Worm (Caenorhabditis elegans) whole organism, L3 larva: Measurements from ENCODE around the gene ttr-45.

Source experiments
- R02D3.7 ChIP-seq: fragments of 150-350 bp; optimal IDR thresholded peaks from 2 replicates; lab custom pipeline; 2014; ENCODE audit warnings: missing biosample characterization, missing genetic modification characterization
- aly-2 ChIP-seq: fragments of 150-350 bp; optimal IDR thresholded peaks from 2 replicates; lab custom pipeline; 2014; ENCODE audit warnings: missing biosample characterization, missing genetic modification characterization
- ama-1 ChIP-seq: fragments of 150-350 bp; optimal IDR thresholded peaks from 2 replicates; lab custom pipeline; 2018
- ceh-28 ChIP-seq: fragments of 150-350 bp; optimal IDR thresholded peaks from 2 replicates; lab custom pipeline; 2014; ENCODE audit warnings: missing biosample characterization, missing genetic modification reagents, missing genetic modification characterization
- ceh-82 ChIP-seq: fragments of 150-350 bp; optimal IDR thresholded peaks from 2 replicates; lab custom pipeline; 2014; ENCODE audit warnings: missing biosample characterization, missing genetic modification characterization
- ceh-9 ChIP-seq: sonication (generic microtip); optimal IDR thresholded peaks from 2 replicates; lab custom pipeline; 2018; ENCODE audit warnings: missing biosample characterization, missing genetic modification characterization
- daf-12 ChIP-seq: fragments of 150-350 bp; optimal IDR thresholded peaks from 2 replicates; lab custom pipeline; 2014; ENCODE audit warnings: missing biosample characterization, missing genetic modification reagents, missing genetic modification characterization
- egl-5 ChIP-seq: fragments of 150-350 bp; optimal IDR thresholded peaks from 2 replicates; lab custom pipeline; 2017; ENCODE audit warnings: missing biosample characterization, missing genetic modification reagents, missing genetic modification characterization, inconsistent platforms
- elt-1 ChIP-seq: fragments of 150-350 bp; optimal IDR thresholded peaks from 2 replicates; lab custom pipeline; 2014; ENCODE audit warnings: missing biosample characterization, missing genetic modification characterization
- elt-2 ChIP-seq: sonication (generic microtip); optimal IDR thresholded peaks from 2 replicates; lab custom pipeline; 2016; ENCODE audit warnings: missing genetic modification reagents, mild to moderate bottlenecking, missing genetic modification characterization, missing compliant biosample characterization
- elt-3 ChIP-seq, 3 experiments: fragments of 150-350 bp in 1 of 3; sonication (generic microtip) in 2 of 3; optimal IDR thresholded peaks; 2 replicates in 2 of 3; 4 replicates in 1 of 3; lab custom pipeline; 2014 to 2017; ENCODE audit warnings: missing biosample characterization in 3 of 3, missing genetic modification characterization in 3 of 3
- fkh-10 ChIP-seq: sonication (generic microtip); optimal IDR thresholded peaks from 2 replicates; lab custom pipeline; 2017; ENCODE audit warnings: missing biosample characterization, missing genetic modification reagents, missing genetic modification characterization
- fkh-2 ChIP-seq: fragments of 150-350 bp; optimal IDR thresholded peaks from 2 replicates; lab custom pipeline; 2014; ENCODE audit warnings: missing biosample characterization, missing genetic modification reagents, missing genetic modification characterization
- fos-1 ChIP-seq: fragments of 150-350 bp; optimal IDR thresholded peaks from 2 replicates; lab custom pipeline; 2014; ENCODE audit warnings: missing biosample characterization, missing genetic modification characterization
- jun-1 ChIP-seq: fragments of 150-350 bp; optimal IDR thresholded peaks from 2 replicates; lab custom pipeline; 2014; ENCODE audit warnings: missing biosample characterization, missing genetic modification reagents, missing genetic modification characterization
- lin-15B ChIP-seq: fragments of 150-350 bp; optimal IDR thresholded peaks from 2 replicates; lab custom pipeline; 2014; ENCODE audit warnings: missing biosample characterization, missing genetic modification characterization
- lin-39 ChIP-seq: fragments of 150-350 bp; optimal IDR thresholded peaks from 2 replicates; lab custom pipeline; 2018; ENCODE audit warnings: missing biosample characterization, missing genetic modification reagents, missing genetic modification characterization
- lsy-12 ChIP-seq: sonication (generic microtip); optimal IDR thresholded peaks from 2 replicates; lab custom pipeline; 2016; ENCODE audit warnings: mild to moderate bottlenecking, missing genetic modification characterization, missing compliant biosample characterization
- mdl-1 ChIP-seq: fragments of 150-350 bp; optimal IDR thresholded peaks from 2 replicates; lab custom pipeline; 2014; ENCODE audit warnings: missing biosample characterization, missing genetic modification characterization
- mml-1 ChIP-seq: fragments of 150-350 bp; sonication (generic microtip); optimal IDR thresholded peaks from 3 replicates; lab custom pipeline; 2014; ENCODE audit warnings: missing biosample characterization, missing genetic modification characterization
- nfya-1 ChIP-seq: sonication (generic microtip); optimal IDR thresholded peaks from 2 replicates; lab custom pipeline; 2017; ENCODE audit warnings: missing genetic modification characterization, mild to moderate bottlenecking, missing compliant biosample characterization, antibody characterized with exemption, moderate library complexity; ENCODE audit not compliant: insufficient read depth
- nhr-12 ChIP-seq: fragments of 150-350 bp; optimal IDR thresholded peaks from 2 replicates; lab custom pipeline; 2014; ENCODE audit warnings: missing biosample characterization, missing genetic modification characterization
- nhr-23 ChIP-seq: fragments of 150-350 bp; optimal IDR thresholded peaks from 2 replicates; lab custom pipeline; 2014; ENCODE audit warnings: missing biosample characterization, missing genetic modification reagents, missing genetic modification characterization
- nhr-25 ChIP-seq: sonication (generic microtip); optimal IDR thresholded peaks from 2 replicates; lab custom pipeline; 2017; ENCODE audit warnings: missing biosample characterization, missing genetic modification characterization
- nhr-28 ChIP-seq: fragments of 150-350 bp; optimal IDR thresholded peaks from 2 replicates; lab custom pipeline; 2014; ENCODE audit warnings: missing biosample characterization, missing genetic modification characterization
- nhr-67 ChIP-seq: fragments of 150-350 bp; optimal IDR thresholded peaks from 2 replicates; lab custom pipeline; 2014; ENCODE audit warnings: missing biosample characterization, missing genetic modification characterization
- nhr-76 ChIP-seq: fragments of 150-350 bp; sonication (generic microtip); optimal IDR thresholded peaks from 5 replicates; lab custom pipeline; 2014; ENCODE audit warnings: missing biosample characterization, missing genetic modification characterization
- nhr-77 ChIP-seq: fragments of 150-350 bp; optimal IDR thresholded peaks from 2 replicates; lab custom pipeline; 2014; ENCODE audit warnings: missing biosample characterization, missing genetic modification characterization
- pqm-1 ChIP-seq: fragments of 150-350 bp; optimal IDR thresholded peaks from 2 replicates; lab custom pipeline; 2017; ENCODE audit warnings: missing biosample characterization, missing genetic modification characterization, inconsistent platforms
- sea-2 ChIP-seq: fragments of 150-350 bp; sonication (generic microtip); optimal IDR thresholded peaks from 4 replicates; lab custom pipeline; 2014; ENCODE audit warnings: missing biosample characterization, missing genetic modification reagents, missing genetic modification characterization
- skn-1 ChIP-seq: fragments of 150-350 bp; optimal IDR thresholded peaks from 2 replicates; lab custom pipeline; 2014; ENCODE audit warnings: missing biosample characterization, missing genetic modification characterization
- snpc-4 ChIP-seq: fragments of 150-350 bp; optimal IDR thresholded peaks from 2 replicates; lab custom pipeline; 2014; ENCODE audit warnings: missing biosample characterization, missing genetic modification characterization
- tbx-2 ChIP-seq: sonication (generic microtip); optimal IDR thresholded peaks from 2 replicates; lab custom pipeline; 2016; ENCODE audit warnings: mild to moderate bottlenecking, missing genetic modification characterization, missing compliant biosample characterization
- unc-39 ChIP-seq: sonication (generic microtip); optimal IDR thresholded peaks from 4 replicates; lab custom pipeline; 2017; ENCODE audit warnings: missing biosample characterization, missing genetic modification characterization
- unc-62 ChIP-seq: fragments of 150-350 bp; sonication (generic microtip); optimal IDR thresholded peaks from 4 replicates; lab custom pipeline; 2014; ENCODE audit warnings: missing biosample characterization, missing genetic modification reagents, missing genetic modification characterization

Gene ttr-45

ce11 chrIV:13244024-13244423, 10.0 kb upstream of the ttr-45 start, which contains the start of gene cox-11:
Gene cox-11 (plus strand): TSS chrIV:13244324.
- no peak for TF ChIP-seq lin-39 (tag; lab: Kevin White, UChicago)
- TF ChIP-seq lin-15B (tag; lab: Kevin White, UChicago): no peak
- TF ChIP-seq ama-1: no peak
- no peak for TF ChIP-seq ceh-82 (tag; lab: Kevin White, UChicago)
- no peak for TF ChIP-seq nhr-25 (tag; lab: Kevin White, UChicago)
- no peak for TF ChIP-seq nhr-23 (tag; lab: Kevin White, UChicago)
- TF ChIP-seq R02D3.7 (tag; lab: Kevin White, UChicago): no peak
- no peak for TF ChIP-seq ceh-9 (tag; lab: Kevin White, UChicago)
- no peak for TF ChIP-seq nfya-1
- TF ChIP-seq, all 47 proteins: peak for 0

- no peak for TF ChIP-seq nhr-12
- no peak for TF ChIP-seq fkh-2 (tag; lab: Kevin White, UChicago)
- TF ChIP-seq tbx-2 (tag; lab: Kevin White, UChicago): no peak
- no peak for TF ChIP-seq mdl-1 (tag; lab: Kevin White, UChicago)
- TF ChIP-seq lin-39 (tag; lab: Kevin White, UChicago): no peak
- TF ChIP-seq ceh-28 (tag; lab: Kevin White, UChicago): no peak
- no peak for TF ChIP-seq fkh-10 (GFP tag; lab: Kevin White, UChicago)
- no peak for TF ChIP-seq lsy-12 (tag; lab: Kevin White, UChicago)
- no peak for TF ChIP-seq nhr-28 (tag; lab: Kevin White, UChicago)
- no peak for TF ChIP-seq egl-5
- TF ChIP-seq, all 47 proteins: peak for 0
Measured at ce11 chrIV:13246961-13247360, 7.1 kb upstream of the ttr-45 start, which contains the start of gene JC8.7. Gene JC8.7 (plus strand): TSS chrIV:13247261.

- no peak for TF ChIP-seq nhr-23 (tag; lab: Kevin White, UChicago)
- TF ChIP-seq nhr-28 (tag; lab: Kevin White, UChicago): no peak
- TF ChIP-seq nfya-1: no peak
- TF ChIP-seq nhr-76 (tag; lab: Kevin White, UChicago): no peak
- TF ChIP-seq elt-1 (tag; lab: Kevin White, UChicago): no peak
- TF ChIP-seq jun-1 (tag; lab: Kevin White, UChicago): no peak
- no peak for TF ChIP-seq skn-1 (tag; lab: Kevin White, UChicago)
- TF ChIP-seq snpc-4: no peak
- TF ChIP-seq lsy-12 (tag; lab: Kevin White, UChicago): no peak
- no peak for TF ChIP-seq nhr-77 (tag; lab: Kevin White, UChicago)
- TF ChIP-seq unc-62 (GFP tag; lab: Kevin White, UChicago): no peak
- no peak for TF ChIP-seq aly-2 (tag; lab: Kevin White, UChicago)
- no peak for TF ChIP-seq nhr-25 (tag; lab: Kevin White, UChicago)
- TF ChIP-seq sea-2 (GFP tag; lab: Kevin White, UChicago): no peak
- TF ChIP-seq elt-3 (tag; optimal IDR thresholded peaks at IDR 0.05; lab: Kevin White, UChicago): no peak
- TF ChIP-seq ama-1: no peak
- TF ChIP-seq daf-12 (tag; lab: Kevin White, UChicago): no peak
- TF ChIP-seq mml-1 (tag; lab: Kevin White, UChicago): no peak
- TF ChIP-seq tbx-2 (tag; lab: Kevin White, UChicago): no peak
- no peak for TF ChIP-seq mdl-1 (tag; lab: Kevin White, UChicago)
Measured at ce11 chrIV:13247780-13248179, 6.2 kb upstream of the ttr-45 start.

- TF ChIP-seq nhr-67 (tag; lab: Kevin White, UChicago): no peak
- peak; percentile 33 for TF ChIP-seq ama-1
Measured at ce11 chrIV:13250243-13250642, 3.8 kb upstream of the ttr-45 start.

ce11 chrIV:13252211-13252610, 1.8 kb upstream of the ttr-45 start, which contains the start of gene ttr-51:
Gene ttr-51 (minus strand): TSS chrIV:13252311.
- TF ChIP-seq elt-2 (tag; lab: Kevin White, UChicago): peak; percentile 41
- TF ChIP-seq ama-1: no peak
- TF ChIP-seq pqm-1 (tag; lab: Kevin White, UChicago): peak; percentile 57

ce11 chrIV:13255886-13256285, 1.9 kb downstream of the ttr-45 start, which contains the start of gene bus-12:
Gene bus-12 (plus strand): TSS chrIV:13256186.
- TF ChIP-seq unc-39 (tag; lab: Kevin White, UChicago) (no peak), lin-15B (tag; lab: Kevin White, UChicago) (no peak), lin-39 (tag; lab: Kevin White, UChicago) (no peak), pqm-1 (tag; lab: Kevin White, UChicago) (no peak), ceh-9 (tag; lab: Kevin White, UChicago) (no peak), nhr-23 (tag; lab: Kevin White, UChicago) (no peak), skn-1 (tag; lab: Kevin White, UChicago) (no peak), unc-62 (GFP tag; lab: Kevin White, UChicago) (no peak), ceh-28 (tag; lab: Kevin White, UChicago) (no peak), fos-1 (tag; lab: Kevin White, UChicago) (no peak), nhr-76 (tag; lab: Kevin White, UChicago) (no peak)
